Worm (Caenorhabditis elegans) whole organism, young adult: Measurements from ENCODE around the gene F20D6.2.

ENCODE experiments used
- B0019.2 ChIP-seq: fragments of 200-800 bp; sonication (Bioruptor generic); conservative IDR thresholded peaks from 2 replicates; pipeline ENCODE4 v1.3.6; 2022; ENCODE audit warnings: missing genetic modification reagents, missing genetic modification characterization, missing compliant biosample characterization
- C06A6.2 ChIP-seq: fragments of 200-800 bp; sonication (Bioruptor generic); conservative IDR thresholded peaks from 2 replicates; pipeline ENCODE4 v1.3.6; 2022; ENCODE audit warnings: missing genetic modification characterization, missing compliant biosample characterization
- C17E4.6 ChIP-seq: fragments of 200-800 bp; sonication (Bioruptor generic); IDR thresholded peaks from 2 replicates; pipeline ENCODE4 v1.3.6; 2022; ENCODE audit warnings: missing genetic modification reagents, missing genetic modification characterization, missing compliant biosample characterization
- F10E7.11 ChIP-seq: sonication (generic microtip); optimal IDR thresholded peaks from 2 replicates; lab custom pipeline; 2017; ENCODE audit warnings: mild to moderate bottlenecking, missing genetic modification characterization, moderate library complexity, missing compliant biosample characterization
- F22D6.2 ChIP-seq: sonication (generic microtip); optimal IDR thresholded peaks from 2 replicates; lab custom pipeline; 2016; ENCODE audit warnings: mild to moderate bottlenecking, missing genetic modification characterization, missing compliant biosample characterization
- F23B12.7 ChIP-seq: sonication (generic microtip); optimal IDR thresholded peaks from 2 replicates; lab custom pipeline; 2017; ENCODE audit warnings: missing genetic modification characterization, mild to moderate bottlenecking, missing compliant biosample characterization, antibody characterized with exemption, moderate library complexity; ENCODE audit not compliant: insufficient read depth
- F57C9.4 ChIP-seq: sonication (generic microtip); optimal IDR thresholded peaks from 2 replicates; lab custom pipeline; 2017; ENCODE audit warnings: mild to moderate bottlenecking, missing genetic modification characterization, missing compliant biosample characterization
- T07F8.4 ChIP-seq: sonication (generic microtip); optimal IDR thresholded peaks from 2 replicates; lab custom pipeline; 2016; ENCODE audit warnings: mild to moderate bottlenecking, missing genetic modification characterization, moderate library complexity, missing compliant biosample characterization
- T26A5.8 ChIP-seq: sonication (generic microtip); optimal IDR thresholded peaks from 2 replicates; lab custom pipeline; 2016; ENCODE audit warnings: missing genetic modification characterization, missing compliant biosample characterization
- Y79H2A.3 ChIP-seq: fragments of 200-800 bp; sonication (Bioruptor generic); conservative IDR thresholded peaks from 2 replicates; pipeline ENCODE4 v1.3.6; 2022; ENCODE audit warnings: missing genetic modification reagents, missing genetic modification characterization, missing compliant biosample characterization
- Y95B8A.8 ChIP-seq: fragments of 200-800 bp; sonication (Bioruptor generic); IDR thresholded peaks from 2 replicates; pipeline ENCODE4 v1.3.6; 2022; ENCODE audit warnings: missing genetic modification reagents, missing genetic modification characterization, missing compliant biosample characterization
- attf-5 ChIP-seq: fragments of 200-800 bp; sonication (Bioruptor generic); optimal IDR thresholded peaks from 2 replicates; lab custom pipeline; 2018; ENCODE audit warnings: mild to moderate bottlenecking, missing genetic modification characterization, missing compliant biosample characterization
- bed-2 ChIP-seq: fragments of 200-800 bp; sonication (Bioruptor generic); IDR thresholded peaks from 2 replicates; pipeline ENCODE4 v1.3.6; 2022; ENCODE audit warnings: missing genetic modification reagents, missing genetic modification characterization, missing compliant biosample characterization
- cebp-1 ChIP-seq, 2 experiments: fragments of 200-800 bp in 1 of 2; sonication (Bioruptor generic) in 1 of 2; sonication (generic microtip) in 1 of 2; IDR thresholded peaks in 1 of 2; optimal IDR thresholded peaks in 1 of 2; 2 replicates each; pipeline versions ENCODE4 v1.3.6 to Lab custom; 2017 to 2022; ENCODE audit warnings: missing compliant biosample characterization in 2 of 2, missing genetic modification characterization in 2 of 2, mild to moderate bottlenecking in 1 of 2, missing genetic modification reagents in 1 of 2, moderate library complexity in 1 of 2
- cebp-2 ChIP-seq: fragments of 200-800 bp; sonication (Bioruptor generic); IDR thresholded peaks from 2 replicates; pipeline ENCODE4 v1.3.6; 2022; ENCODE audit warnings: missing genetic modification characterization, missing compliant biosample characterization
- efl-1 ChIP-seq: fragments of 150-350 bp; optimal IDR thresholded peaks from 2 replicates; lab custom pipeline; 2014; ENCODE audit warnings: missing biosample characterization, missing genetic modification reagents, missing genetic modification characterization
- egl-44 ChIP-seq: fragments of 200-800 bp; sonication (Bioruptor generic); IDR thresholded peaks from 2 replicates; pipeline ENCODE4 v1.3.6; 2022; ENCODE audit warnings: missing genetic modification reagents, missing genetic modification characterization, missing compliant biosample characterization
- hrde-1 ChIP-seq: sonication (generic microtip); optimal IDR thresholded peaks from 2 replicates; lab custom pipeline; 2016; ENCODE audit warnings: missing genetic modification characterization, mild to moderate bottlenecking, missing compliant biosample characterization, moderate library complexity, missing genotype, missing genetic modification reagents, borderline replicate concordance
- lag-1 ChIP-seq: fragments of 200-800 bp; sonication (Bioruptor generic); IDR thresholded peaks from 2 replicates; pipeline ENCODE4 v1.3.6; 2022; ENCODE audit warnings: missing genetic modification reagents, missing genetic modification characterization, missing compliant biosample characterization
- let-607 ChIP-seq, 2 experiments: fragments of 200-800 bp in 1 of 2; sonication (Bioruptor generic) in 1 of 2; sonication (generic microtip) in 1 of 2; optimal IDR thresholded peaks; 2 replicates each; lab custom pipeline; 2016 to 2018; ENCODE audit warnings: mild to moderate bottlenecking in 2 of 2, missing compliant biosample characterization in 2 of 2, missing genetic modification characterization in 2 of 2, moderate library complexity in 2 of 2, missing genotype in 1 of 2
- lin-26 ChIP-seq: fragments of 200-800 bp; sonication (Bioruptor generic); IDR thresholded peaks from 2 replicates; pipeline ENCODE4 v1.3.6; 2022; ENCODE audit warnings: missing genetic modification reagents, missing genetic modification characterization, missing compliant biosample characterization
- lin-35 ChIP-seq, 3 experiments: fragments of 150-350 bp in 2 of 3; sonication (generic microtip) in 1 of 3; optimal IDR thresholded peaks; 2 replicates each; lab custom pipeline; 2014 to 2018; ENCODE audit warnings: missing biosample characterization in 3 of 3, missing genetic modification characterization in 3 of 3, missing genetic modification reagents in 3 of 3
- lir-1 ChIP-seq: fragments of 200-800 bp; sonication (Bioruptor generic); conservative IDR thresholded peaks from 2 replicates; pipeline ENCODE4 v1.3.6; 2022; ENCODE audit warnings: missing genetic modification reagents, missing genetic modification characterization, missing compliant biosample characterization
- lsy-27 ChIP-seq: sonication (generic microtip); optimal IDR thresholded peaks from 2 replicates; lab custom pipeline; 2017; ENCODE audit warnings: missing genetic modification characterization, mild to moderate bottlenecking, missing compliant biosample characterization, antibody characterized with exemption, missing genotype, borderline replicate concordance; ENCODE audit not compliant: insufficient read depth
- mes-4 ChIP-seq: sonication (generic microtip); optimal IDR thresholded peaks from 2 replicates; lab custom pipeline; 2016; ENCODE audit warnings: missing genotype, missing genetic modification characterization, missing compliant biosample characterization
- nhr-179 ChIP-seq: sonication (generic microtip); optimal IDR thresholded peaks from 2 replicates; lab custom pipeline; 2016; ENCODE audit warnings: mild to moderate bottlenecking, missing genetic modification characterization, missing compliant biosample characterization
- pbrm-1 ChIP-seq: fragments of 200-800 bp; sonication (Bioruptor generic); IDR thresholded peaks from 2 replicates; pipeline ENCODE4 v1.3.6; 2022; ENCODE audit warnings: missing genetic modification reagents, missing genetic modification characterization, missing compliant biosample characterization
- sea-2 ChIP-seq: fragments of 200-800 bp; sonication (Bioruptor generic); IDR thresholded peaks from 2 replicates; pipeline ENCODE4 v1.3.6; 2022; ENCODE audit warnings: missing genetic modification characterization, missing compliant biosample characterization
- snpc-1.1 ChIP-seq: sonication (generic microtip); optimal IDR thresholded peaks from 2 replicates; lab custom pipeline; 2017; ENCODE audit warnings: missing genetic modification characterization, mild to moderate bottlenecking, missing compliant biosample characterization, antibody characterized with exemption, moderate library complexity, missing genotype, missing genetic modification reagents; ENCODE audit not compliant: insufficient read depth
- snpc-3.4 ChIP-seq: sonication (generic microtip); optimal IDR thresholded peaks from 2 replicates; lab custom pipeline; 2017; ENCODE audit warnings: missing genetic modification characterization, mild to moderate bottlenecking, missing compliant biosample characterization, antibody characterized with exemption, moderate library complexity, missing genotype, missing genetic modification reagents
- unc-62 ChIP-seq: fragments of 150-350 bp; optimal IDR thresholded peaks from 2 replicates; lab custom pipeline; 2014; ENCODE audit warnings: missing biosample characterization, missing genetic modification reagents, missing genetic modification characterization
- zim-3 ChIP-seq: sonication (generic microtip); optimal IDR thresholded peaks from 2 replicates; lab custom pipeline; 2017; ENCODE audit warnings: mild to moderate bottlenecking, missing genetic modification characterization, moderate library complexity, missing compliant biosample characterization
- ztf-18 ChIP-seq: sonication (generic microtip); optimal IDR thresholded peaks from 2 replicates; lab custom pipeline; 2016; ENCODE audit warnings: missing genotype, mild to moderate bottlenecking, missing genetic modification characterization, missing compliant biosample characterization
- ztf-26 ChIP-seq: sonication (generic microtip); optimal IDR thresholded peaks from 2 replicates; lab custom pipeline; 2017; ENCODE audit warnings: missing genetic modification characterization, missing compliant biosample characterization
- ztf-28 ChIP-seq: fragments of 200-800 bp; sonication (Bioruptor generic); IDR thresholded peaks from 2 replicates; pipeline ENCODE4 v1.3.6; 2022; ENCODE audit warnings: missing genetic modification reagents, missing genetic modification characterization, missing compliant biosample characterization

Gene F20D6.2

DNA sequence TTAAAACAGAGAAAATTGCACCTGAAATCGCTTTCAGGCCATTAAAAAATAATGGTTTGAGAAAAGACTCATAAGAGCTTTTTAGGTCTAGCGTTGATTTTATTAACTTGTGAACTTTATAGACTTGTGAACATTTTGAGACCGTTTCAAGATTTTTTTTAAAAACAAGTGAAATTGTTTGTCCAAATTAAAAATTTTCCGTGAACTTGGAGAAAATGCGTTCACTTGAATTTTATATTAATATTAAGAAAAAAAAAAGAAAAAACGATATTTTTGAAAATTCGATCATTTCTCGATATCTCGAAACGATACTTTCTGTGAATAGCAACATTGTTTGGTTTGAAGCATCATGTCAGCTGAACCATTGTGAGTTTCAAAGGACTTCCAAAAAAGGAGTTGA is 4.6 kb downstream of the F20D6.2 start, which contains the start of gene F20D6.1:
F20D6.1 (plus strand) TSS at position 301 of the 400 bp plus-strand sequence.
- TF ChIP-seq attf-5 (no peak), F22D6.2 (tag; lab: Kevin White, UChicago) (no peak), cebp-1 (GFP tag; IDR thresholded peaks at IDR 0.05; lab: Robert Waterston, UW) (no peak), cebp-1 (tag; optimal IDR thresholded peaks at IDR 0.05; lab: Kevin White, UChicago) (no peak), T26A5.8 (tag; lab: Kevin White, UChicago) (no peak), snpc-1.1 (no peak), F23B12.7 (tag; lab: Kevin White, UChicago) (no peak), ztf-28 (GFP tag; lab: Robert Waterston, UW) (no peak), F10E7.11 (tag; lab: Kevin White, UChicago) (no peak), sea-2 (no peak), mes-4 (tag; lab: Kevin White, UChicago) (no peak), unc-62 (GFP tag; lab: Kevin White, UChicago) (no peak), let-607 (tag; optimal IDR thresholded peaks at IDR 0.05; lab: Kevin White, UChicago) (no peak), hrde-1 (no peak), B0019.2 (GFP tag; lab: Robert Waterston, UW) (no peak), egl-44 (GFP tag; lab: Robert Waterston, UW) (no peak), Y79H2A.3 (GFP tag; lab: Robert Waterston, UW) (no peak)
- TF ChIP-seq, all 124 proteins: peak for 0

DNA sequence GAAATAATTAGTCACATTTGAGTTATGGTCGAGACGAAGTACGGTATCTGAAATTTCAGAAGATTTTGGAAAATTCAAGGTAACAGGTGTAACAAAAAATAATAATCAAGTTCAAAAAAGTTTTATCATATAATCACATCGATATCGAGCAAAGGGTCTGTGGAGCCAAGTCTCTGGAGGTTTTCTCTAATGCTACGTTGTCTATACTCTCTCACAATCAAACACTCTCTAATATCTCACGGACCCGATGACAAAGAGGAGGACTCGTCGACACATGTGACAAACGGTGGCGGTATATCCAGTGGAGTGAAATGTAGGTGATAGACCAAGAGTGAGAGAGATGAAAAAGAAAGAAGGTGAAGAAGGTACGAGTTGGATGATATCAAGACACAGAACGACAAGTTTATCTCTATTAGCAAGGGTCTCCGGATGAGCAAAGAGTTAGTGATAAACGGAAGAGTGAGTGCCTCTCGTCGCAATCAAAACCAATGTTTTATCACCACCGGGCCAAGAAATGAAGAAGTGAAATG is 10.1 kb downstream of the F20D6.2 start, which contains the start of gene F20D6.10:
F20D6.10 (minus strand) TSS at position 51 of the 530 bp plus-strand sequence.
- TF ChIP-seq C06A6.2 (GFP tag; lab: Robert Waterston, UW), result no peak
- no peak for TF ChIP-seq ztf-18 (tag; lab: Kevin White, UChicago)
- no peak for TF ChIP-seq lsy-27 (tag; lab: Kevin White, UChicago)
- no peak for TF ChIP-seq zim-3 (tag; lab: Kevin White, UChicago)
- TF ChIP-seq T07F8.4, result no peak

DNA sequence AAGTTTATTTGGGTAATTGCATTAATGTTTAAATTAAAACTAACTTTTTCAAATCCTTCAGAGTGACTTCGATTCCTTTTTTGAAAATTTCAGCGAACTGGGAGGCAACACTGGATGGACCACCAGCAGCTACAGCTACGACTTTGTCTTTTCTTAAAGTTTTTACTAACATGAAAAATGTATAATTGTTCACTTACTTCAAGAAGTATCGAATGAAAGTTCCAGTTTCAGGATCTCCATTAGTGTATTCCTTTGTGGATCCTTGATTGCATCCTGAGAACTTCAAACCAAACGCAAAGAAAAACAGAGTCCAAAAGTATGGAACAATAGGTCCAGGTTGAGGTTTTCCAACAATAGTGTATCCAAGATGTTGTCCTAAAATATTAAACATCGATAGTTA is 11.2 kb downstream of the F20D6.2 start:
- TF ChIP-seq let-607 (tag; optimal IDR thresholded peaks at IDR 0.05; lab: Kevin White, UChicago) (no peak), bed-2 (GFP tag; lab: Robert Waterston, UW) (no peak), efl-1 (GFP tag; lab: Kevin White, UChicago) (no peak), pbrm-1 (no peak), snpc-3.4 (no peak), C17E4.6 (GFP tag; lab: Robert Waterston, UW) (no peak), lag-1 (GFP tag; lab: Robert Waterston, UW) (no peak), nhr-179 (no peak), Y95B8A.8 (GFP tag; lab: Robert Waterston, UW) (no peak), T26A5.8 (tag; lab: Kevin White, UChicago) (no peak), mes-4 (tag; lab: Kevin White, UChicago) (no peak), ztf-26 (no peak), T07F8.4 (no peak), cebp-2 (GFP tag; lab: Robert Waterston, UW) (no peak), F57C9.4 (no peak), lin-35 (GFP tag; optimal IDR thresholded peaks at IDR 0.05; lab: Kevin White, UChicago) (no peak), lir-1 (GFP tag; lab: Robert Waterston, UW) (no peak), lin-26 (GFP tag; lab: Robert Waterston, UW) (no peak)
